Worm (Caenorhabditis elegans) whole organism, L3 larva: Measurements from ENCODE around the gene ani-1.

ENCODE experiments used
- R02D3.7 ChIP-seq: fragments of 150-350 bp; optimal IDR thresholded peaks from 2 replicates; lab custom pipeline; 2014; ENCODE audit warnings: missing biosample characterization, missing genetic modification characterization
- ZK546.5 ChIP-seq: sonication (generic microtip); optimal IDR thresholded peaks from 2 replicates; lab custom pipeline; 2017; ENCODE audit warnings: missing biosample characterization, missing genetic modification characterization
- aly-2 ChIP-seq: fragments of 150-350 bp; optimal IDR thresholded peaks from 2 replicates; lab custom pipeline; 2014; ENCODE audit warnings: missing biosample characterization, missing genetic modification characterization
- ama-1 ChIP-seq: fragments of 150-350 bp; optimal IDR thresholded peaks from 2 replicates; lab custom pipeline; 2018
- ceh-16 ChIP-seq: sonication (generic microtip); optimal IDR thresholded peaks from 2 replicates; lab custom pipeline; 2017; ENCODE audit warnings: missing biosample characterization, missing genetic modification characterization
- ceh-28 ChIP-seq: fragments of 150-350 bp; optimal IDR thresholded peaks from 2 replicates; lab custom pipeline; 2014; ENCODE audit warnings: missing biosample characterization, missing genetic modification reagents, missing genetic modification characterization
- ceh-82 ChIP-seq: fragments of 150-350 bp; optimal IDR thresholded peaks from 2 replicates; lab custom pipeline; 2014; ENCODE audit warnings: missing biosample characterization, missing genetic modification characterization
- ceh-9 ChIP-seq: sonication (generic microtip); optimal IDR thresholded peaks from 2 replicates; lab custom pipeline; 2018; ENCODE audit warnings: missing biosample characterization, missing genetic modification characterization
- daf-12 ChIP-seq: fragments of 150-350 bp; optimal IDR thresholded peaks from 2 replicates; lab custom pipeline; 2014; ENCODE audit warnings: missing biosample characterization, missing genetic modification reagents, missing genetic modification characterization
- egl-27 ChIP-seq: sonication (generic microtip); optimal IDR thresholded peaks from 4 replicates; lab custom pipeline; 2017; ENCODE audit warnings: missing biosample characterization, missing genetic modification reagents, missing genetic modification characterization
- egl-5 ChIP-seq: fragments of 150-350 bp; optimal IDR thresholded peaks from 2 replicates; lab custom pipeline; 2017; ENCODE audit warnings: missing biosample characterization, missing genetic modification reagents, missing genetic modification characterization, inconsistent platforms
- elt-1 ChIP-seq: fragments of 150-350 bp; optimal IDR thresholded peaks from 2 replicates; lab custom pipeline; 2014; ENCODE audit warnings: missing biosample characterization, missing genetic modification characterization
- elt-2 ChIP-seq: sonication (generic microtip); optimal IDR thresholded peaks from 2 replicates; lab custom pipeline; 2016; ENCODE audit warnings: missing genetic modification reagents, mild to moderate bottlenecking, missing genetic modification characterization, missing compliant biosample characterization
- elt-3 ChIP-seq, 3 experiments: fragments of 150-350 bp in 1 of 3; sonication (generic microtip) in 2 of 3; optimal IDR thresholded peaks; 2 replicates in 2 of 3; 4 replicates in 1 of 3; lab custom pipeline; 2014 to 2017; ENCODE audit warnings: missing biosample characterization in 3 of 3, missing genetic modification characterization in 3 of 3
- eor-1 ChIP-seq, 2 experiments: fragments of 150-350 bp; optimal IDR thresholded peaks; 2 replicates each; lab custom pipeline; 2014 to 2018; ENCODE audit warnings: missing biosample characterization in 2 of 2, missing genetic modification characterization in 2 of 2
- fkh-10 ChIP-seq: sonication (generic microtip); optimal IDR thresholded peaks from 2 replicates; lab custom pipeline; 2017; ENCODE audit warnings: missing biosample characterization, missing genetic modification reagents, missing genetic modification characterization
- fkh-2 ChIP-seq: fragments of 150-350 bp; optimal IDR thresholded peaks from 2 replicates; lab custom pipeline; 2014; ENCODE audit warnings: missing biosample characterization, missing genetic modification reagents, missing genetic modification characterization
- fos-1 ChIP-seq: fragments of 150-350 bp; optimal IDR thresholded peaks from 2 replicates; lab custom pipeline; 2014; ENCODE audit warnings: missing biosample characterization, missing genetic modification characterization
- hmg-11 ChIP-seq: sonication (generic microtip); optimal IDR thresholded peaks from 2 replicates; lab custom pipeline; 2016; ENCODE audit warnings: missing genetic modification characterization, missing compliant biosample characterization
- jun-1 ChIP-seq: fragments of 150-350 bp; optimal IDR thresholded peaks from 2 replicates; lab custom pipeline; 2014; ENCODE audit warnings: missing biosample characterization, missing genetic modification reagents, missing genetic modification characterization
- lin-15B ChIP-seq: fragments of 150-350 bp; optimal IDR thresholded peaks from 2 replicates; lab custom pipeline; 2014; ENCODE audit warnings: missing biosample characterization, missing genetic modification characterization
- lin-39 ChIP-seq: fragments of 150-350 bp; optimal IDR thresholded peaks from 2 replicates; lab custom pipeline; 2018; ENCODE audit warnings: missing biosample characterization, missing genetic modification reagents, missing genetic modification characterization
- lsy-12 ChIP-seq: sonication (generic microtip); optimal IDR thresholded peaks from 2 replicates; lab custom pipeline; 2016; ENCODE audit warnings: mild to moderate bottlenecking, missing genetic modification characterization, missing compliant biosample characterization
- mdl-1 ChIP-seq: fragments of 150-350 bp; optimal IDR thresholded peaks from 2 replicates; lab custom pipeline; 2014; ENCODE audit warnings: missing biosample characterization, missing genetic modification characterization
- mml-1 ChIP-seq: fragments of 150-350 bp; sonication (generic microtip); optimal IDR thresholded peaks from 3 replicates; lab custom pipeline; 2014; ENCODE audit warnings: missing biosample characterization, missing genetic modification characterization
- nfya-1 ChIP-seq: sonication (generic microtip); optimal IDR thresholded peaks from 2 replicates; lab custom pipeline; 2017; ENCODE audit warnings: missing genetic modification characterization, mild to moderate bottlenecking, missing compliant biosample characterization, antibody characterized with exemption, moderate library complexity; ENCODE audit not compliant: insufficient read depth
- nhr-11 ChIP-seq: fragments of 150-350 bp; optimal IDR thresholded peaks from 2 replicates; lab custom pipeline; 2014; ENCODE audit warnings: missing biosample characterization, missing genetic modification characterization
- nhr-12 ChIP-seq: fragments of 150-350 bp; optimal IDR thresholded peaks from 2 replicates; lab custom pipeline; 2014; ENCODE audit warnings: missing biosample characterization, missing genetic modification characterization
- nhr-23 ChIP-seq: fragments of 150-350 bp; optimal IDR thresholded peaks from 2 replicates; lab custom pipeline; 2014; ENCODE audit warnings: missing biosample characterization, missing genetic modification reagents, missing genetic modification characterization
- nhr-237 ChIP-seq: fragments of 150-350 bp; optimal IDR thresholded peaks from 2 replicates; lab custom pipeline; 2014; ENCODE audit warnings: missing biosample characterization, missing genetic modification characterization
- nhr-25 ChIP-seq: sonication (generic microtip); optimal IDR thresholded peaks from 2 replicates; lab custom pipeline; 2017; ENCODE audit warnings: missing biosample characterization, missing genetic modification characterization
- nhr-28 ChIP-seq: fragments of 150-350 bp; optimal IDR thresholded peaks from 2 replicates; lab custom pipeline; 2014; ENCODE audit warnings: missing biosample characterization, missing genetic modification characterization
- nhr-43 ChIP-seq: sonication (generic microtip); optimal IDR thresholded peaks from 2 replicates; lab custom pipeline; 2016; ENCODE audit warnings: mild to moderate bottlenecking, missing genetic modification characterization, missing compliant biosample characterization; ENCODE audit not compliant: poor library complexity, severe bottlenecking
- nhr-67 ChIP-seq: fragments of 150-350 bp; optimal IDR thresholded peaks from 2 replicates; lab custom pipeline; 2014; ENCODE audit warnings: missing biosample characterization, missing genetic modification characterization
- nhr-76 ChIP-seq: fragments of 150-350 bp; sonication (generic microtip); optimal IDR thresholded peaks from 5 replicates; lab custom pipeline; 2014; ENCODE audit warnings: missing biosample characterization, missing genetic modification characterization
- nhr-77 ChIP-seq: fragments of 150-350 bp; optimal IDR thresholded peaks from 2 replicates; lab custom pipeline; 2014; ENCODE audit warnings: missing biosample characterization, missing genetic modification characterization
- pha-4 ChIP-seq: fragments of 150-350 bp; optimal IDR thresholded peaks from 2 replicates; lab custom pipeline; 2014; ENCODE audit warnings: missing biosample characterization, missing genetic modification reagents, missing genetic modification characterization
- pqm-1 ChIP-seq: fragments of 150-350 bp; optimal IDR thresholded peaks from 2 replicates; lab custom pipeline; 2017; ENCODE audit warnings: missing biosample characterization, missing genetic modification characterization, inconsistent platforms
- sea-2 ChIP-seq: fragments of 150-350 bp; sonication (generic microtip); optimal IDR thresholded peaks from 4 replicates; lab custom pipeline; 2014; ENCODE audit warnings: missing biosample characterization, missing genetic modification reagents, missing genetic modification characterization
- skn-1 ChIP-seq: fragments of 150-350 bp; optimal IDR thresholded peaks from 2 replicates; lab custom pipeline; 2014; ENCODE audit warnings: missing biosample characterization, missing genetic modification characterization
- snpc-4 ChIP-seq: fragments of 150-350 bp; optimal IDR thresholded peaks from 2 replicates; lab custom pipeline; 2014; ENCODE audit warnings: missing biosample characterization, missing genetic modification characterization
- tbx-2 ChIP-seq: sonication (generic microtip); optimal IDR thresholded peaks from 2 replicates; lab custom pipeline; 2016; ENCODE audit warnings: mild to moderate bottlenecking, missing genetic modification characterization, missing compliant biosample characterization
- unc-39 ChIP-seq: sonication (generic microtip); optimal IDR thresholded peaks from 4 replicates; lab custom pipeline; 2017; ENCODE audit warnings: missing biosample characterization, missing genetic modification characterization
- unc-62 ChIP-seq: fragments of 150-350 bp; sonication (generic microtip); optimal IDR thresholded peaks from 4 replicates; lab custom pipeline; 2014; ENCODE audit warnings: missing biosample characterization, missing genetic modification reagents, missing genetic modification characterization
- zag-1 ChIP-seq: fragments of 150-350 bp; optimal IDR thresholded peaks from 2 replicates; lab custom pipeline; 2014; ENCODE audit warnings: missing biosample characterization, missing genetic modification characterization
- ztf-11 ChIP-seq: fragments of 150-350 bp; optimal IDR thresholded peaks from 2 replicates; lab custom pipeline; 2014; ENCODE audit warnings: missing biosample characterization, missing genetic modification characterization
- ztf-4 ChIP-seq: fragments of 150-350 bp; optimal IDR thresholded peaks from 2 replicates; lab custom pipeline; 2014; ENCODE audit warnings: missing biosample characterization, missing genetic modification characterization

The ani-1 gene

ce11 chrIII:12458970-12459369, 5.8 kb upstream of the ani-1 start:
- TF ChIP-seq unc-62 (GFP tag; lab: Kevin White, UChicago), result no peak
- no peak for TF ChIP-seq nhr-237 (tag; lab: Kevin White, UChicago)
- no peak for TF ChIP-seq elt-1
- TF ChIP-seq egl-27 (tag; lab: Kevin White, UChicago), result no peak
- TF ChIP-seq egl-5 (tag; lab: Kevin White, UChicago), result no peak
- TF ChIP-seq nhr-23 (tag; lab: Kevin White, UChicago), result no peak
- no peak for TF ChIP-seq zag-1
- no peak for TF ChIP-seq lsy-12 (tag; lab: Kevin White, UChicago)
- no peak for TF ChIP-seq nhr-28
- no peak for TF ChIP-seq nhr-25 (tag; lab: Kevin White, UChicago)
- TF ChIP-seq hmg-11, result no peak
- TF ChIP-seq mdl-1 (tag; lab: Kevin White, UChicago), result no peak
- no peak for TF ChIP-seq ceh-16 (tag; lab: Kevin White, UChicago)
- TF ChIP-seq pha-4 (tag; lab: Kevin White, UChicago), result no peak
- no peak for TF ChIP-seq snpc-4 (tag; lab: Kevin White, UChicago)
- no peak for TF ChIP-seq ceh-9 (tag; lab: Kevin White, UChicago)
- TF ChIP-seq ZK546.5 (tag; lab: Kevin White, UChicago), result no peak
- no peak for TF ChIP-seq lin-39 (tag; lab: Kevin White, UChicago)

- TF ChIP-seq mml-1 (tag; lab: Kevin White, UChicago) (no peak), snpc-4 (tag; lab: Kevin White, UChicago) (peak; percentile 1), unc-62 (GFP tag; lab: Kevin White, UChicago) (no peak), nhr-28 (no peak), elt-3 (tag; optimal IDR thresholded peaks at IDR 0.05; lab: Kevin White, UChicago) (no peak), nhr-237 (tag; lab: Kevin White, UChicago) (no peak), ceh-16 (tag; lab: Kevin White, UChicago) (no peak), nhr-77 (no peak), eor-1 (tag; optimal IDR thresholded peaks at IDR 0.05; lab: Kevin White, UChicago) (no peak), nhr-25 (tag; lab: Kevin White, UChicago) (peak; percentile 27), sea-2 (GFP tag; lab: Kevin White, UChicago) (no peak), egl-27 (tag; lab: Kevin White, UChicago) (no peak), elt-2 (tag; lab: Kevin White, UChicago) (peak; percentile 40), nhr-23 (tag; lab: Kevin White, UChicago) (peak; percentile 8), ZK546.5 (tag; lab: Kevin White, UChicago) (no peak), aly-2 (no peak), elt-1 (no peak), ztf-11 (tag; lab: Kevin White, UChicago) (no peak), hmg-11 (no peak), jun-1 (tag; lab: Kevin White, UChicago) (no peak), unc-39 (tag; lab: Kevin White, UChicago) (no peak), nhr-12 (tag; lab: Kevin White, UChicago) (no peak), nhr-76 (tag; lab: Kevin White, UChicago) (no peak), skn-1 (tag; lab: Kevin White, UChicago) (no peak), nhr-43 (tag; lab: Kevin White, UChicago) (no peak), ztf-4 (tag; lab: Kevin White, UChicago) (no peak), fkh-2 (tag; lab: Kevin White, UChicago) (no peak), nfya-1 (peak; percentile 47), ceh-82 (tag; lab: Kevin White, UChicago) (no peak), fos-1 (tag; lab: Kevin White, UChicago) (no peak), ama-1 (no peak), zag-1 (no peak), lsy-12 (tag; lab: Kevin White, UChicago) (no peak), daf-12 (no peak), nhr-11 (tag; lab: Kevin White, UChicago) (peak; percentile 57), pqm-1 (tag; lab: Kevin White, UChicago) (peak; percentile 35), R02D3.7 (tag; lab: Kevin White, UChicago) (no peak), pha-4 (tag; lab: Kevin White, UChicago) (peak; percentile 90), lin-39 (tag; lab: Kevin White, UChicago) (no peak), tbx-2 (tag; lab: Kevin White, UChicago) (no peak), nhr-67 (tag; lab: Kevin White, UChicago) (no peak), ceh-9 (tag; lab: Kevin White, UChicago) (no peak), mdl-1 (tag; lab: Kevin White, UChicago) (no peak), fkh-10 (GFP tag; lab: Kevin White, UChicago) (no peak), lin-15B (tag; lab: Kevin White, UChicago) (peak; percentile 53), ceh-28 (tag; lab: Kevin White, UChicago) (peak; percentile 73), egl-5 (tag; lab: Kevin White, UChicago) (peak; percentile 56)
Observed at ce11 chrIII:12456801-12457647, 3.8 kb upstream of the ani-1 start, which contains the start of the genes scav-3 and Y49E10.21. scav-3 (minus strand) TSS chrIII:12456850. Y49E10.21 (plus strand) TSS chrIII:12457597.
